Fruit fly (Drosophila melanogaster) whole organism, embryonic: ENCODE results near the gene obst-G.

ENCODE experiments used
- Ada2b ChIP-seq: fragments of 200-800 bp; sonication (Bioruptor generic); IDR thresholded peaks from 2 replicates; pipeline ENCODE4 v1.3.6; 2022; ENCODE audit warnings: missing biosample characterization, missing genetic modification characterization
- C15 ChIP-seq: fragments of 200-800 bp; sonication (Bioruptor generic); IDR thresholded peaks from 3 replicates; pipeline ENCODE4 v1.3.6; 2022; ENCODE audit warnings: missing biosample characterization, missing genetic modification characterization
- CG10147 ChIP-seq: fragments of 200-800 bp; sonication (Bioruptor generic); optimal IDR thresholded peaks from 2 replicates; lab custom pipeline; 2019; ENCODE audit warnings: missing biosample characterization, mild to moderate bottlenecking, missing genetic modification characterization, moderate library complexity
- CG10267 ChIP-seq: fragments of 200-800 bp; sonication (Bioruptor generic); optimal IDR thresholded peaks from 2 replicates; lab custom pipeline; 2018; ENCODE audit warnings: missing biosample characterization, mild to moderate bottlenecking, missing genetic modification characterization, moderate library complexity
- CG11398 ChIP-seq: fragments of 200-800 bp; sonication (Bioruptor generic); optimal IDR thresholded peaks from 2 replicates; lab custom pipeline; 2016; ENCODE audit warnings: missing biosample characterization, missing genetic modification characterization
- CG11696 ChIP-seq: fragments of 200-800 bp; sonication (Bioruptor generic); IDR thresholded peaks from 2 replicates; pipeline ENCODE4 v1.3.6; 2022; ENCODE audit warnings: missing biosample characterization, missing genetic modification characterization
- CG12744 ChIP-seq: fragments of 200-800 bp; sonication (Bioruptor generic); optimal IDR thresholded peaks from 2 replicates; lab custom pipeline; 2016; ENCODE audit warnings: missing biosample characterization, missing genetic modification characterization
- CG13424 ChIP-seq: fragments of 200-800 bp; sonication (Bioruptor generic); optimal IDR thresholded peaks from 2 replicates; lab custom pipeline; 2019; ENCODE audit warnings: missing biosample characterization, mild to moderate bottlenecking, missing genetic modification characterization, moderate library complexity
- CG13775 ChIP-seq: fragments of 200-800 bp; sonication (Bioruptor generic); optimal IDR thresholded peaks from 3 replicates; lab custom pipeline; 2017; ENCODE audit warnings: missing biosample characterization, mild to moderate bottlenecking, missing genetic modification characterization
- CG1529 ChIP-seq: fragments of 200-800 bp; sonication (Bioruptor generic); optimal IDR thresholded peaks from 3 replicates; lab custom pipeline; 2018; ENCODE audit warnings: missing biosample characterization, missing genetic modification characterization
- CG17359 ChIP-seq: fragments of 200-800 bp; sonication (Bioruptor generic); optimal IDR thresholded peaks from 3 replicates; lab custom pipeline; 2018; ENCODE audit warnings: missing biosample characterization, mild to moderate bottlenecking, missing genetic modification characterization, moderate library complexity
- CG2116 ChIP-seq: fragments of 200-800 bp; sonication (Bioruptor generic); optimal IDR thresholded peaks from 3 replicates; lab custom pipeline; 2018; ENCODE audit warnings: missing biosample characterization, mild to moderate bottlenecking, missing genetic modification characterization
- CG32772 ChIP-seq: fragments of 200-800 bp; sonication (Bioruptor generic); IDR thresholded peaks from 2 replicates; pipeline ENCODE4 v1.3.6; 2022; ENCODE audit warnings: missing biosample characterization, missing genetic modification characterization
- CG3407 ChIP-seq: fragments of 200-800 bp; sonication (Bioruptor generic); optimal IDR thresholded peaks from 2 replicates; lab custom pipeline; 2018; ENCODE audit warnings: missing biosample characterization, mild to moderate bottlenecking, missing genetic modification characterization
- CG3847 ChIP-seq: fragments of 200-800 bp; sonication (Bioruptor generic); IDR thresholded peaks from 2 replicates; pipeline ENCODE4 v1.3.6; 2022; ENCODE audit warnings: missing biosample characterization, missing genetic modification characterization
- CG4404 ChIP-seq: fragments of 200-800 bp; sonication (Bioruptor generic); IDR thresholded peaks from 2 replicates; pipeline ENCODE4 v1.3.6; 2022; ENCODE audit warnings: missing biosample characterization, missing genetic modification characterization
- CG6175 ChIP-seq: fragments of 200-800 bp; sonication (Bioruptor generic); IDR thresholded peaks from 3 replicates; pipeline ENCODE4 v1.3.6; 2022; ENCODE audit warnings: missing biosample characterization, missing genetic modification characterization
- CG6254 ChIP-seq: fragments of 200-800 bp; sonication (Bioruptor generic); optimal IDR thresholded peaks from 3 replicates; lab custom pipeline; 2017; ENCODE audit warnings: mild to moderate bottlenecking, missing biosample characterization, missing genetic modification reagents, missing genetic modification characterization
- Dek ChIP-seq: fragments of 200-800 bp; sonication (Bioruptor generic); optimal IDR thresholded peaks from 3 replicates; lab custom pipeline; 2019; ENCODE audit warnings: missing biosample characterization, mild to moderate bottlenecking, missing genetic modification characterization, moderate library complexity
- Dip2 ChIP-seq: fragments of 200-800 bp; sonication (Bioruptor generic); IDR thresholded peaks from 2 replicates; pipeline ENCODE4 v1.3.6; 2022; ENCODE audit warnings: missing biosample characterization, missing genetic modification characterization
- Dip3 ChIP-seq: fragments of 200-800 bp; sonication (Bioruptor generic); optimal IDR thresholded peaks from 3 replicates; lab custom pipeline; 2016; ENCODE audit warnings: missing biosample characterization, missing genetic modification characterization
- Doc3 ChIP-seq: fragments of 200-800 bp; sonication (Bioruptor generic); IDR thresholded peaks from 3 replicates; pipeline ENCODE4 v1.3.6; 2022; ENCODE audit warnings: missing biosample characterization, missing genetic modification characterization; ENCODE audit not compliant: partially characterized antibody
- Dp ChIP-seq: fragments of 200-800 bp; sonication (Bioruptor generic); optimal IDR thresholded peaks from 2 replicates; lab custom pipeline; 2018; ENCODE audit warnings: missing biosample characterization, mild to moderate bottlenecking, missing genetic modification characterization, moderate library complexity
- Fer2 ChIP-seq: fragments of 200-800 bp; sonication (Bioruptor generic); optimal IDR thresholded peaks from 2 replicates; lab custom pipeline; 2018; ENCODE audit warnings: missing biosample characterization, mild to moderate bottlenecking, missing genetic modification characterization, moderate library complexity
- Lim3 ChIP-seq: fragments of 200-800 bp; sonication (Bioruptor generic); IDR thresholded peaks from 2 replicates; pipeline ENCODE4 v1.3.6; 2022; ENCODE audit warnings: missing biosample characterization, missing genetic modification characterization
- Mes4 ChIP-seq: fragments of 200-800 bp; sonication (Bioruptor generic); optimal IDR thresholded peaks from 2 replicates; lab custom pipeline; 2016; ENCODE audit warnings: missing biosample characterization, missing genetic modification characterization
- Neu2 ChIP-seq: fragments of 200-800 bp; sonication (Bioruptor generic); optimal IDR thresholded peaks from 3 replicates; lab custom pipeline; 2016; ENCODE audit warnings: missing biosample characterization, missing genetic modification characterization, borderline replicate concordance
- Nf-YC ChIP-seq: fragments of 200-800 bp; optimal IDR thresholded peaks from 3 replicates; lab custom pipeline; 2019; ENCODE audit warnings: missing biosample characterization, mild to moderate bottlenecking, missing genetic modification characterization, moderate library complexity
- Oaz ChIP-seq: fragments of 200-800 bp; sonication (Bioruptor generic); IDR thresholded peaks from 2 replicates; pipeline ENCODE4 v1.3.6; 2022; ENCODE audit warnings: missing biosample characterization, missing genetic modification characterization
- PHDP ChIP-seq: fragments of 200-800 bp; sonication (Bioruptor generic); optimal IDR thresholded peaks from 3 replicates; lab custom pipeline; 2018; ENCODE audit warnings: missing biosample characterization, mild to moderate bottlenecking, missing genetic modification characterization, moderate library complexity
- Sry-δ ChIP-seq: fragments of 200-800 bp; sonication (Bioruptor generic); optimal IDR thresholded peaks from 2 replicates; lab custom pipeline; 2016; ENCODE audit warnings: missing biosample characterization, missing genetic modification characterization
- Xbp1 ChIP-seq: fragments of 200-800 bp; sonication (Bioruptor generic); optimal IDR thresholded peaks from 3 replicates; lab custom pipeline; 2016; ENCODE audit warnings: missing biosample characterization, mild to moderate bottlenecking, missing genetic modification characterization
- ab ChIP-seq: fragments of 200-800 bp; sonication (Bioruptor generic); optimal IDR thresholded peaks from 2 replicates; lab custom pipeline; 2016; ENCODE audit warnings: missing biosample characterization, missing genetic modification characterization
- ac ChIP-seq: fragments of 200-800 bp; sonication (Bioruptor generic); optimal IDR thresholded peaks from 3 replicates; lab custom pipeline; 2017; ENCODE audit warnings: missing biosample characterization, mild to moderate bottlenecking, missing genetic modification characterization
- ap ChIP-seq: fragments of 200-800 bp; sonication (Bioruptor generic); IDR thresholded peaks from 2 replicates; pipeline ENCODE4 v1.3.6; 2022; ENCODE audit warnings: missing biosample characterization, missing genetic modification characterization
- az2 ChIP-seq: fragments of 200-800 bp; sonication (Bioruptor generic); optimal IDR thresholded peaks from 3 replicates; lab custom pipeline; 2016; ENCODE audit warnings: missing biosample characterization, missing genetic modification characterization
- dmrt99B ChIP-seq: fragments of 200-800 bp; sonication (Bioruptor generic); optimal IDR thresholded peaks from 2 replicates; lab custom pipeline; 2018; ENCODE audit warnings: missing biosample characterization, mild to moderate bottlenecking, missing genetic modification characterization, moderate library complexity
- gsb ChIP-seq: fragments of 200-800 bp; sonication (Bioruptor generic); IDR thresholded peaks from 2 replicates; pipeline ENCODE4 v1.3.6; 2022; ENCODE audit warnings: missing biosample characterization, missing genetic modification characterization
- insv ChIP-seq, 2 experiments: fragments of 200-800 bp; sonication (Bioruptor generic); optimal IDR thresholded peaks; 3 replicates each; lab custom pipeline; 2016 to 2018; ENCODE audit warnings: missing biosample characterization in 2 of 2, missing genetic modification characterization in 2 of 2
- lilli ChIP-seq: fragments of 200-800 bp; sonication (Bioruptor generic); optimal IDR thresholded peaks from 3 replicates; lab custom pipeline; 2016; ENCODE audit warnings: missing biosample characterization, missing genetic modification characterization
- nom ChIP-seq: fragments of 200-800 bp; sonication (Bioruptor generic); optimal IDR thresholded peaks from 2 replicates; lab custom pipeline; 2017; ENCODE audit warnings: missing biosample characterization, missing genetic modification characterization, mild to moderate bottlenecking, moderate library complexity, missing genetic modification reagents
- pb ChIP-seq: fragments of 200-800 bp; sonication (Bioruptor generic); optimal IDR thresholded peaks from 3 replicates; lab custom pipeline; 2016; ENCODE audit warnings: missing biosample characterization, missing genetic modification characterization
- pho ChIP-seq: fragments of 200-800 bp; sonication (Bioruptor generic); optimal IDR thresholded peaks from 2 replicates; lab custom pipeline; 2016; ENCODE audit warnings: missing biosample characterization, missing genetic modification characterization
- sug ChIP-seq: fragments of 200-800 bp; optimal IDR thresholded peaks from 2 replicates; lab custom pipeline; 2019; ENCODE audit warnings: missing biosample characterization, mild to moderate bottlenecking, missing genetic modification characterization, moderate library complexity
- tap ChIP-seq: fragments of 200-800 bp; optimal IDR thresholded peaks from 3 replicates; lab custom pipeline; 2019; ENCODE audit warnings: missing biosample characterization, mild to moderate bottlenecking, missing genetic modification characterization, moderate library complexity
- vfl ChIP-seq: fragments of 200-800 bp; sonication (Bioruptor generic); optimal IDR thresholded peaks from 2 replicates; lab custom pipeline; 2016; ENCODE audit warnings: missing biosample characterization, missing genetic modification characterization
- zen ChIP-seq: fragments of 200-800 bp; sonication (Bioruptor generic); optimal IDR thresholded peaks from 3 replicates; lab custom pipeline; 2018; ENCODE audit warnings: missing biosample characterization, mild to moderate bottlenecking, missing genetic modification characterization, moderate library complexity
- zen2 ChIP-seq: fragments of 200-800 bp; sonication (Bioruptor generic); IDR thresholded peaks from 3 replicates; pipeline ENCODE4 v1.3.6; 2022; ENCODE audit warnings: missing biosample characterization, missing genetic modification characterization; ENCODE audit not compliant: partially characterized antibody

The obst-G gene

dm6 chr3L:12002321-12003248 lies 49.5 kb upstream of the obst-G start, which contains the start of the genes Pop2 and CG6928 (continued):
- TF ChIP-seq vfl (GFP tag; lab: Kevin White, UChicago) (peak; percentile 74), CG13424 (tag; lab: Kevin White, UChicago) (peak; percentile 62), Doc3 (peak; percentile 87), gsb (GFP tag; lab: Robert Waterston, UW) (0 out of 2 replicates have a peak, but pooled peaks have one; percentile 37), CG10267 (tag; lab: Kevin White, UChicago) (peak; percentile 98), lilli (GFP tag; lab: Kevin White, UChicago) (peak; percentile 87), sug (tag; lab: Kevin White, UChicago) (peak; percentile 67), pb (GFP tag; lab: Kevin White, UChicago) (peak; percentile 25), ap (peak; percentile 68; the same call in 1 of the 2 replicates), CG6254 (GFP tag; lab: Kevin White, UChicago) (no peak), zen2 (GFP tag; lab: Robert Waterston, UW) (peak; percentile 67; the same call in 1 of the 3 replicates), Dip2 (GFP tag; lab: Robert Waterston, UW) (no peak), CG12744 (peak; percentile 68), PHDP (peak; percentile 57), ac (GFP tag; lab: Kevin White, UChicago) (peak; percentile 21), CG2116 (peak; percentile 85), Xbp1 (peak; percentile 84), CG17359 (peak; percentile 55), Nf-YC (tag; lab: Kevin White, UChicago) (peak; percentile 46), Dip3 (peak; percentile 83), dmrt99B (no peak), Dek (tag; lab: Kevin White, UChicago) (peak; percentile 74), CG3847 (peak; percentile 94), pho (GFP tag; lab: Kevin White, UChicago) (peak; percentile 88), CG1529 (GFP tag; lab: Kevin White, UChicago) (no peak), az2 (GFP tag; lab: Kevin White, UChicago) (peak; percentile 64), CG11398 (GFP tag; lab: Kevin White, UChicago) (peak; percentile 72), insv (GFP tag; optimal IDR thresholded peaks at IDR 0.05; lab: Kevin White, UChicago) (peak in 1 of 2 experiments; percentile 53), Lim3 (GFP tag; lab: Robert Waterston, UW) (0 out of 2 replicates have a peak, but pooled peaks have one; percentile 15), CG4404 (GFP tag; lab: Robert Waterston, UW) (peak; percentile 42; the same call in 1 of the 2 replicates), Dp (peak; percentile 67), CG32772 (GFP tag; lab: Robert Waterston, UW) (peak; percentile 72), Mes4 (GFP tag; lab: Kevin White, UChicago) (peak; percentile 70), CG11696 (GFP tag; lab: Robert Waterston, UW) (0 out of 2 replicates have a peak, but pooled peaks have one; percentile 34), nom (GFP tag; lab: Kevin White, UChicago) (no peak), zen (tag; lab: Kevin White, UChicago) (peak; percentile 71), C15 (GFP tag; lab: Robert Waterston, UW) (0 out of 3 replicates have a peak, but pooled peaks have one; percentile 44), CG10147 (no peak), CG13775 (GFP tag; lab: Kevin White, UChicago) (peak; percentile 72), CG6175 (GFP tag; lab: Robert Waterston, UW) (no peak), tap (no peak), ab (GFP tag; lab: Kevin White, UChicago) (peak; percentile 57), CG3407 (GFP tag; lab: Kevin White, UChicago) (peak; percentile 54), Ada2b (GFP tag; lab: Robert Waterston, UW) (no peak), Neu2 (GFP tag; lab: Kevin White, UChicago) (peak; percentile 62), Oaz (GFP tag; lab: Robert Waterston, UW) (no peak), Fer2 (tag; lab: Kevin White, UChicago) (peak; percentile 55), Sry-δ (GFP tag; lab: Kevin White, UChicago) (peak; percentile 89)
